Fruit fly (Drosophila melanogaster) whole organism, embryonic: Measurements from ENCODE around the gene RtcB.
A peak's percentile ranks its signal among the peaks of the same experiment; 100 is the strongest.

ENCODE experiments used
- CG10654 ChIP-seq: fragments of 200-800 bp; sonication (Bioruptor generic); optimal IDR thresholded peaks from 2 replicates; lab custom pipeline; 2016; ENCODE audit warnings: missing biosample characterization, missing genetic modification characterization
- CG10959 ChIP-seq: fragments of 200-800 bp; sonication (Bioruptor generic); IDR thresholded peaks from 2 replicates; pipeline ENCODE4 v1.3.6; 2022; ENCODE audit warnings: missing biosample characterization, missing genetic modification characterization
- CG15514 ChIP-seq: fragments of 200-800 bp; sonication (Bioruptor generic); optimal IDR thresholded peaks from 3 replicates; lab custom pipeline; 2017; ENCODE audit warnings: missing biosample characterization, missing genetic modification characterization, mild to moderate bottlenecking, moderate library complexity, missing genetic modification reagents
- CG17912 ChIP-seq: fragments of 200-800 bp; sonication (Bioruptor generic); optimal IDR thresholded peaks from 2 replicates; lab custom pipeline; 2018; ENCODE audit warnings: missing biosample characterization, mild to moderate bottlenecking, missing genetic modification characterization
- CG18476 ChIP-seq: fragments of 200-800 bp; sonication (Bioruptor generic); optimal IDR thresholded peaks from 2 replicates; lab custom pipeline; 2016; ENCODE audit warnings: missing biosample characterization, mild to moderate bottlenecking, missing genetic modification characterization
- CG2129 ChIP-seq: fragments of 200-800 bp; sonication (Bioruptor generic); IDR thresholded peaks from 2 replicates; pipeline ENCODE4 v1.3.6; 2022; ENCODE audit warnings: missing biosample characterization, missing genetic modification characterization; ENCODE audit not compliant: partially characterized antibody
- CG30403 ChIP-seq: fragments of 200-800 bp; sonication (Bioruptor generic); optimal IDR thresholded peaks from 3 replicates; lab custom pipeline; 2016; ENCODE audit warnings: missing biosample characterization, missing genetic modification characterization
- CG31224 ChIP-seq: fragments of 200-800 bp; sonication (Bioruptor generic); IDR thresholded peaks from 2 replicates; pipeline ENCODE4 v1.3.6; 2022; ENCODE audit warnings: missing biosample characterization, missing genetic modification characterization
- CG31441 ChIP-seq: fragments of 200-800 bp; sonication (Bioruptor generic); IDR thresholded peaks from 2 replicates; pipeline ENCODE4 v1.3.6; 2022; ENCODE audit warnings: missing biosample characterization, missing genetic modification characterization
- CG3163 ChIP-seq: fragments of 200-800 bp; sonication (Bioruptor generic); optimal IDR thresholded peaks from 3 replicates; lab custom pipeline; 2016; ENCODE audit warnings: missing biosample characterization, missing genetic modification characterization
- CG33557 ChIP-seq: fragments of 200-800 bp; sonication (Bioruptor generic); optimal IDR thresholded peaks from 2 replicates; lab custom pipeline; 2019; ENCODE audit warnings: missing biosample characterization, mild to moderate bottlenecking, missing genetic modification characterization, moderate library complexity
- CG3726 ChIP-seq: fragments of 200-800 bp; sonication (Bioruptor generic); IDR thresholded peaks from 3 replicates; pipeline ENCODE4, ENCODE4 v1.3.6; 2022; ENCODE audit warnings: missing biosample characterization, missing genetic modification characterization
- CG4282 ChIP-seq: fragments of 200-800 bp; sonication (Bioruptor generic); optimal IDR thresholded peaks from 2 replicates; lab custom pipeline; 2016; ENCODE audit warnings: missing biosample characterization, missing genetic modification characterization
- CG4360 ChIP-seq: fragments of 200-800 bp; sonication (Bioruptor generic); IDR thresholded peaks from 2 replicates; pipeline ENCODE4 v1.3.6; 2022; ENCODE audit warnings: missing biosample characterization, missing genetic modification characterization
- CG4404 ChIP-seq: fragments of 200-800 bp; sonication (Bioruptor generic); IDR thresholded peaks from 2 replicates; pipeline ENCODE4 v1.3.6; 2022; ENCODE audit warnings: missing biosample characterization, missing genetic modification characterization
- CG6813 ChIP-seq: fragments of 200-800 bp; sonication (Bioruptor generic); optimal IDR thresholded peaks from 2 replicates; lab custom pipeline; 2017; ENCODE audit warnings: missing biosample characterization, missing genetic modification characterization, mild to moderate bottlenecking, moderate library complexity, missing genetic modification reagents
- CG7556 ChIP-seq: fragments of 200-800 bp; sonication (Bioruptor generic); optimal IDR thresholded peaks from 2 replicates; lab custom pipeline; 2017; ENCODE audit warnings: missing biosample characterization, mild to moderate bottlenecking, missing genetic modification characterization
- CG9437 ChIP-seq: fragments of 200-800 bp; sonication (Bioruptor generic); optimal IDR thresholded peaks from 2 replicates; lab custom pipeline; 2018; ENCODE audit warnings: missing biosample characterization, mild to moderate bottlenecking, missing genetic modification characterization
- CoRest ChIP-seq: fragments of 200-800 bp; sonication (Bioruptor generic); optimal IDR thresholded peaks from 3 replicates; lab custom pipeline; 2018; ENCODE audit warnings: missing biosample characterization, mild to moderate bottlenecking, missing genetic modification characterization, moderate library complexity
- D19A ChIP-seq: fragments of 200-800 bp; optimal IDR thresholded peaks from 3 replicates; lab custom pipeline; 2019; ENCODE audit warnings: missing biosample characterization, mild to moderate bottlenecking, missing genetic modification characterization, moderate library complexity
- Dek ChIP-seq: fragments of 200-800 bp; sonication (Bioruptor generic); optimal IDR thresholded peaks from 3 replicates; lab custom pipeline; 2019; ENCODE audit warnings: missing biosample characterization, mild to moderate bottlenecking, missing genetic modification characterization, moderate library complexity
- Dip2 ChIP-seq: fragments of 200-800 bp; sonication (Bioruptor generic); IDR thresholded peaks from 2 replicates; pipeline ENCODE4 v1.3.6; 2022; ENCODE audit warnings: missing biosample characterization, missing genetic modification characterization
- Ets97D ChIP-seq: fragments of 200-800 bp; sonication (Bioruptor generic); optimal IDR thresholded peaks from 3 replicates; lab custom pipeline; 2016; ENCODE audit warnings: missing biosample characterization, missing genetic modification characterization
- Fer2 ChIP-seq: fragments of 200-800 bp; sonication (Bioruptor generic); optimal IDR thresholded peaks from 2 replicates; lab custom pipeline; 2018; ENCODE audit warnings: missing biosample characterization, mild to moderate bottlenecking, missing genetic modification characterization, moderate library complexity
- Hr3 ChIP-seq: fragments of 200-800 bp; sonication (Bioruptor generic); optimal IDR thresholded peaks from 3 replicates; lab custom pipeline; 2016; ENCODE audit warnings: missing biosample characterization, missing genetic modification characterization
- Sox100B ChIP-seq: fragments of 200-800 bp; sonication (Bioruptor generic); optimal IDR thresholded peaks from 3 replicates; lab custom pipeline; 2018; ENCODE audit warnings: missing biosample characterization, mild to moderate bottlenecking, missing genetic modification characterization
- Spps ChIP-seq: fragments of 200-800 bp; sonication (Bioruptor generic); optimal IDR thresholded peaks from 2 replicates; lab custom pipeline; 2018; ENCODE audit warnings: missing biosample characterization, mild to moderate bottlenecking, missing genetic modification characterization
- Tbp ChIP-seq: fragments of >200 bp; optimal IDR thresholded peaks from 2 replicates; lab custom pipeline; 2018; ENCODE audit warnings: missing biosample characterization, missing genetic modification characterization
- Xrp1 ChIP-seq: fragments of 200-800 bp; sonication (Bioruptor generic); IDR thresholded peaks from 2 replicates; pipeline ENCODE4 v1.3.6; 2022; ENCODE audit warnings: missing biosample characterization, missing genetic modification characterization
- ac ChIP-seq: fragments of 200-800 bp; sonication (Bioruptor generic); optimal IDR thresholded peaks from 3 replicates; lab custom pipeline; 2017; ENCODE audit warnings: missing biosample characterization, mild to moderate bottlenecking, missing genetic modification characterization
- ara ChIP-seq: fragments of 200-800 bp; sonication (Bioruptor generic); IDR thresholded peaks from 2 replicates; pipeline ENCODE4 v1.3.6; 2022; ENCODE audit warnings: missing biosample characterization, missing genetic modification characterization
- bab2 ChIP-seq: fragments of 200-800 bp; sonication (Bioruptor generic); optimal IDR thresholded peaks from 2 replicates; lab custom pipeline; 2016; ENCODE audit warnings: missing biosample characterization, missing genetic modification characterization
- br ChIP-seq: fragments of >200 bp; optimal IDR thresholded peaks from 2 replicates; lab custom pipeline; 2017
- chn ChIP-seq: fragments of 200-800 bp; sonication (Bioruptor generic); optimal IDR thresholded peaks from 2 replicates; lab custom pipeline; 2016; ENCODE audit warnings: missing biosample characterization, missing genetic modification characterization
- dmrt99B ChIP-seq: fragments of 200-800 bp; sonication (Bioruptor generic); optimal IDR thresholded peaks from 2 replicates; lab custom pipeline; 2018; ENCODE audit warnings: missing biosample characterization, mild to moderate bottlenecking, missing genetic modification characterization, moderate library complexity
- en ChIP-seq: fragments of 200-800 bp; sonication (Bioruptor generic); optimal IDR thresholded peaks from 2 replicates; lab custom pipeline; 2016; ENCODE audit warnings: missing biosample characterization, missing genetic modification characterization
- gcm ChIP-seq: fragments of 200-800 bp; sonication (Bioruptor generic); optimal IDR thresholded peaks from 2 replicates; lab custom pipeline; 2019; ENCODE audit warnings: missing biosample characterization, mild to moderate bottlenecking, missing genetic modification characterization, moderate library complexity
- ind ChIP-seq: fragments of 200-800 bp; sonication (Bioruptor generic); optimal IDR thresholded peaks from 3 replicates; lab custom pipeline; 2016; ENCODE audit warnings: missing biosample characterization, missing genetic modification characterization
- klu ChIP-seq: fragments of 200-800 bp; sonication (Bioruptor generic); IDR thresholded peaks from 2 replicates; pipeline ENCODE4 v1.3.6; 2022; ENCODE audit warnings: missing biosample characterization, missing genetic modification characterization
- nmo ChIP-seq: fragments of 200-800 bp; sonication (Bioruptor generic); optimal IDR thresholded peaks from 2 replicates; lab custom pipeline; 2018; ENCODE audit warnings: missing biosample characterization, mild to moderate bottlenecking, missing genetic modification characterization, moderate library complexity
- org-1 ChIP-seq: fragments of 200-800 bp; sonication (Bioruptor generic); optimal IDR thresholded peaks from 2 replicates; lab custom pipeline; 2017; ENCODE audit warnings: missing biosample characterization, missing genetic modification characterization
- p53 ChIP-seq: fragments of 200-800 bp; sonication (Bioruptor generic); optimal IDR thresholded peaks from 2 replicates; lab custom pipeline; 2016; ENCODE audit warnings: missing biosample characterization, missing genetic modification characterization
- phol ChIP-seq: fragments of 200-800 bp; sonication (Bioruptor generic); optimal IDR thresholded peaks from 3 replicates; lab custom pipeline; 2018; ENCODE audit warnings: missing biosample characterization, mild to moderate bottlenecking, missing genetic modification characterization, moderate library complexity
- ranshi ChIP-seq: fragments of 200-800 bp; sonication (Bioruptor generic); IDR thresholded peaks from 2 replicates; pipeline ENCODE4 v1.3.6; 2022; ENCODE audit warnings: missing biosample characterization, missing genetic modification characterization
- sc ChIP-seq, 3 experiments: fragments of >200 bp in 2 of 3; fragments of 200-800 bp in 1 of 3; sonication (Bioruptor generic) in 1 of 3; optimal IDR thresholded peaks; 2 replicates in 2 of 3; 3 replicates in 1 of 3; lab custom pipeline; 2017; ENCODE audit warnings: mild to moderate bottlenecking in 1 of 3, missing biosample characterization in 1 of 3, missing genetic modification characterization in 1 of 3, missing genetic modification reagents in 1 of 3
- sd ChIP-seq: fragments of 200-800 bp; sonication (Bioruptor generic); optimal IDR thresholded peaks from 3 replicates; lab custom pipeline; 2018; ENCODE audit warnings: missing biosample characterization, mild to moderate bottlenecking, missing genetic modification characterization, moderate library complexity
- sens ChIP-seq: fragments of 200-800 bp; sonication (Bioruptor generic); peaks from one replicate; lab custom pipeline; 2016; ENCODE audit warnings: missing biosample characterization, missing genetic modification characterization
- shn ChIP-seq: fragments of 200-800 bp; sonication (Bioruptor generic); optimal IDR thresholded peaks from 3 replicates; lab custom pipeline; 2016; ENCODE audit warnings: missing biosample characterization, missing genetic modification characterization
- sug ChIP-seq: fragments of 200-800 bp; optimal IDR thresholded peaks from 2 replicates; lab custom pipeline; 2019; ENCODE audit warnings: missing biosample characterization, mild to moderate bottlenecking, missing genetic modification characterization, moderate library complexity
- tio ChIP-seq: fragments of 200-800 bp; sonication (Bioruptor generic); optimal IDR thresholded peaks from 2 replicates; lab custom pipeline; 2017; ENCODE audit warnings: missing biosample characterization, missing genetic modification characterization, inconsistent platforms
- vvl ChIP-seq: fragments of 200-800 bp; sonication (Bioruptor generic); IDR thresholded peaks from 2 replicates; pipeline ENCODE4 v1.3.6; 2022; ENCODE audit warnings: missing biosample characterization, missing genetic modification characterization
- wdn ChIP-seq: fragments of 200-800 bp; sonication (Bioruptor generic); IDR thresholded peaks from 2 replicates; pipeline ENCODE4 v1.3.6; 2022; ENCODE audit warnings: missing biosample characterization, missing genetic modification characterization

Gene RtcB

DNA sequence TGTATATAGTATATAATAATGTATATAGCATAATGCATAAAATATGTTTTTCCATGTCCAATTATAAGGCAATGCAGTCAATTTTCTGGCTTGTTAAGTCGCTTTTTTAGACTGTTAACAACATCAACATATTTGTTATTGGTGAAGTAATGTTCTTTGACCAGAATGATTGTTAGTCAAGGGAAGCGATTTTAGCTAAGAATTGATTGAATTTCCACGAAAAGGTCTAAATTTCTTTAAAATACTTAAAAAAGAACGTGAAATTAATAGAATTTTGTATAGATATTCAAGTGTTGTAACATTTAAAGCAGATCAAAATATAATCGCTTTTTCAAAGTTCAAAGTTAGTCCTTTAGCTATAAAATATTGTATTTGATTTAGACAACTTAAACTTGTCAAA lies 33.0 kb downstream of the RtcB start (continued):
- TF ChIP-seq CG18476, result no peak
- no peak for TF ChIP-seq vvl (GFP tag; lab: Robert Waterston, UW)
- no peak for TF ChIP-seq CG3163 (GFP tag; lab: Kevin White, UChicago)
- no peak for TF ChIP-seq chn (GFP tag; lab: Kevin White, UChicago)
- no peak for TF ChIP-seq CG31224 (GFP tag; lab: Robert Waterston, UW)
- TF ChIP-seq CG9437 (GFP tag; lab: Kevin White, UChicago), result peak; percentile 63
- peak; percentile 59 for TF ChIP-seq CG7556 (GFP tag; lab: Kevin White, UChicago)
- no peak for TF ChIP-seq Dip2 (GFP tag; lab: Robert Waterston, UW)
- peak; percentile 6 for TF ChIP-seq Hr3 (GFP tag; lab: Kevin White, UChicago)
- no peak for TF ChIP-seq CG3726 (GFP tag; lab: Robert Waterston, UW)
- TF ChIP-seq ranshi (GFP tag; lab: Robert Waterston, UW), result no peak
- TF ChIP-seq CG6813, result no peak
- no peak for TF ChIP-seq CG15514
- TF ChIP-seq klu (GFP tag; lab: Robert Waterston, UW), result no peak
- peak; percentile 18 for TF ChIP-seq sens (GFP tag; lab: Kevin White, UChicago)
- peak; percentile 34; the same call in 1 of the 2 replicates for TF ChIP-seq CG31441
- no peak; the same call in 1 of the 2 replicates for TF ChIP-seq Xrp1 (GFP tag; lab: Robert Waterston, UW)
- TF ChIP-seq CG2129 (GFP tag; lab: Robert Waterston, UW), result no peak
- no peak for TF ChIP-seq sc (optimal IDR thresholded peaks at IDR 0.05; lab: Kevin White, UChicago)
- peak; percentile 2 for TF ChIP-seq sc (GFP tag; optimal IDR thresholded peaks at IDR 0.05; lab: Kevin White, UChicago)
- peak; percentile 58 for TF ChIP-seq Sox100B
- no peak for TF ChIP-seq p53 (GFP tag; lab: Kevin White, UChicago)
- TF ChIP-seq ac, result no peak
- TF ChIP-seq nmo (GFP tag; lab: Kevin White, UChicago), result peak; percentile 32
- TF ChIP-seq wdn (GFP tag; lab: Robert Waterston, UW), result no peak
- TF ChIP-seq gcm (GFP tag; lab: Kevin White, UChicago), result no peak
- no peak for TF ChIP-seq CG17912 (GFP tag; lab: Kevin White, UChicago)
- TF ChIP-seq Spps (tag; lab: Kevin White, UChicago), result no peak
- TF ChIP-seq D19A (tag; lab: Kevin White, UChicago), result no peak
- no peak for TF ChIP-seq Tbp (GFP tag; lab: Kevin White, UChicago)
- TF ChIP-seq CG4282 (GFP tag; lab: Kevin White, UChicago), result no peak
- TF ChIP-seq Dek, result no peak
- TF ChIP-seq CG4360, result no peak
- no peak for TF ChIP-seq shn (GFP tag; lab: Kevin White, UChicago)
- TF ChIP-seq CG30403 (GFP tag; lab: Kevin White, UChicago), result peak; percentile 12
- TF ChIP-seq ind (GFP tag; lab: Kevin White, UChicago), result no peak
- no peak for TF ChIP-seq CG10959 (GFP tag; lab: Robert Waterston, UW)
- peak; percentile 36 for TF ChIP-seq CoRest
- TF ChIP-seq org-1 (GFP tag; lab: Kevin White, UChicago), result no peak
- no peak for TF ChIP-seq Fer2
- TF ChIP-seq phol (tag; lab: Kevin White, UChicago), result peak; percentile 35
- no peak for TF ChIP-seq en (GFP tag; lab: Kevin White, UChicago)
- TF ChIP-seq bab2 (GFP tag; lab: Kevin White, UChicago), result no peak
- TF ChIP-seq ara, result no peak
- no peak for TF ChIP-seq CG33557 (GFP tag; lab: Kevin White, UChicago)
- no peak for TF ChIP-seq CG10654 (GFP tag; lab: Kevin White, UChicago)
- no peak for TF ChIP-seq br (lab: Kevin White, UChicago)
- TF ChIP-seq dmrt99B (tag; lab: Kevin White, UChicago), result peak; percentile 7
- TF ChIP-seq tio (GFP tag; lab: Kevin White, UChicago), result peak; percentile 4
- no peak for TF ChIP-seq sug (tag; lab: Kevin White, UChicago)
- no peak for TF ChIP-seq Ets97D (GFP tag; lab: Kevin White, UChicago)
- TF ChIP-seq sd, result no peak
- no peak for TF ChIP-seq CG4404 (GFP tag; lab: Robert Waterston, UW)
